Fruit fly (Drosophila melanogaster) whole organism, larva: ENCODE results near the gene mRpL2.

ENCODE experiments used
- noc ChIP-seq: fragments of 200-800 bp; sonication (Bioruptor generic); optimal IDR thresholded peaks from 3 replicates; lab custom pipeline; 2019; ENCODE audit warnings: missing biosample characterization, mild to moderate bottlenecking, missing genetic modification characterization, moderate library complexity

mRpL2 gene

dm6 chr3L:11169299-11170181, 48.9 kb downstream of the mRpL2 start, which contains the start of the genes wls and Adck5:
TSS of gene wls (minus strand) at chr3L:11169625.
TSS of gene Adck5 (plus strand) at chr3L:11169817.
- TF ChIP-seq noc: no peak
